Worm (Caenorhabditis elegans): ENCODE data around the gene fbxa-106.

- TF ChIP-seq lin-15B (tag; optimal IDR thresholded peaks at IDR 0.05): no peak
- no peak for TF ChIP-seq attf-4 (tag; optimal IDR thresholded peaks at IDR 0.05)
These were observed 13.4 kb upstream of the fbxa-106 start, which contains the start of gene par-4 for ce11 chrV:18098387-18098786.

All from whole organism, L4 larva.